Fruit fly (Drosophila melanogaster): ENCODE measurements around the gene CG11555.

Gene CG11555

DNA sequence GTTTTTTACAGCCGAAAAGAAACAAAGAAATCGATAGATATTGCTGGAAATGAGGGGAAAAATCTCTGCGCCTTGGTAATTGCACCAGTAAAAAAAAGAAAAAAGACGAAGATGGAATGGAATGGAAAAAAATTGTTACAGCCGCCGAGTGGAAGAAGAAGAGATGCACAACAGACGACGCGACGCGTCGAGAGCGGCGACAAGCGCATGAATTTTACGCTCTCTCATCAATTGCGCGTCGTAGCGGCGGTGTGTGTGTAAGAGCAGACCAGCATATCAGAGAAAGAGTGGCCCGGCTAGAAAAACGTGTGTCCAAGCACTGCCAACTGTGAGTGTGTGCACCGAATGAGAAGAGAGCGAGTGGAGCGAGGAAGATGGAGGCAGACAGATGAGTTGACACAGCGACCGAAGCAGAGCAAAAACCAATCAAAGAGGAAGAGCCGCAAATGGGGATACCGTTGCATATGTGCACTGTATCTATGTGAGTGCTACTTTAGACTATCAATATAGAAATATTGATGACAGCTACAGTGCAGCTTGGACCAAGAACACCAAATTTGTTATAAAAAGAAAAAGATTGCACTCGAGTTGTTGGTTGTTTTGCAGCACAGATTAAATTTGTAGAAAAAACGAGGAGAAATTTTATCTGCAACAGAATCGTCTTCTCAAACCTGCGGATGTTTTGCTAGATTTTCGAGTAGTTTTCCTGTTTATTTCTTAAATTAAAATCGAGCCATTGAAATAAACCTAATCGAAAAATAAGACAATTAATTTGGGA lies 24.4 kb upstream of the CG11555 start (continued):
- TF ChIP-seq Hr51 (GFP tag; optimal IDR thresholded peaks at IDR 0.05) (no peak), CG12155 (GFP tag; optimal IDR thresholded peaks at IDR 0.05) (peak; percentile 31), Chrac-16 (GFP tag; optimal IDR thresholded peaks at IDR 0.05) (no peak), Fer2 (tag; optimal IDR thresholded peaks at IDR 0.05) (no peak), Ada2b (GFP tag; IDR thresholded peaks at IDR 0.05) (no peak), CG8359 (GFP tag; optimal IDR thresholded peaks at IDR 0.05; ENCODE audit: borderline replicate concordance) (no peak), otp (GFP tag; IDR thresholded peaks at IDR 0.05) (no peak), CG4854 (GFP tag; optimal IDR thresholded peaks at IDR 0.05) (no peak), Lhr (GFP tag; optimal IDR thresholded peaks at IDR 0.05) (no peak), H15 (GFP tag; IDR thresholded peaks at IDR 0.05) (no peak), dmrt11E (tag; optimal IDR thresholded peaks at IDR 0.05) (peak; percentile 5), CG6813 (GFP tag; optimal IDR thresholded peaks at IDR 0.05) (no peak), CG13624 (GFP tag; optimal IDR thresholded peaks at IDR 0.05) (peak; percentile 13), CG32532 (GFP tag; IDR thresholded peaks at IDR 0.05) (peak; percentile 31; the same call in 1 of the 2 replicates), rib (GFP tag; IDR thresholded peaks at IDR 0.05) (no peak), Sry-δ (GFP tag; optimal IDR thresholded peaks at IDR 0.05) (no peak), Hand (GFP tag; optimal IDR thresholded peaks at IDR 0.05) (no peak), CG18764 (GFP tag; optimal IDR thresholded peaks at IDR 0.05) (no peak), pho (GFP tag; optimal IDR thresholded peaks at IDR 0.05) (no peak), CG2678 (tag; optimal IDR thresholded peaks at IDR 0.05) (no peak), CG11456 (GFP tag; IDR thresholded peaks at IDR 0.05) (no peak), jing (GFP tag; optimal IDR thresholded peaks at IDR 0.05) (no peak), CG8924 (tag; optimal IDR thresholded peaks at IDR 0.05) (no peak), Abd-B (GFP tag; optimal IDR thresholded peaks at IDR 0.05) (no peak), CG13296 (GFP tag; optimal IDR thresholded peaks at IDR 0.05) (no peak), CG8944 (GFP tag; optimal IDR thresholded peaks at IDR 0.05) (peak; percentile 10), CG6654 (GFP tag; optimal IDR thresholded peaks at IDR 0.05) (no peak), sqz (GFP tag; optimal IDR thresholded peaks at IDR 0.05) (peak; percentile 68), CG18599 (GFP tag; optimal IDR thresholded peaks at IDR 0.05) (no peak), Usf (GFP tag; optimal IDR thresholded peaks at IDR 0.05) (no peak), Neu2 (GFP tag; optimal IDR thresholded peaks at IDR 0.05; ENCODE audit: borderline replicate concordance) (no peak), CG18011 (GFP tag; optimal IDR thresholded peaks at IDR 0.05) (no peak), CG6254 (GFP tag; optimal IDR thresholded peaks at IDR 0.05) (no peak), BEAF-32 (GFP tag; optimal IDR thresholded peaks at IDR 0.05) (no peak), pan (optimal IDR thresholded peaks at IDR 0.05) (no peak), pan (GFP tag; optimal IDR thresholded peaks at IDR 0.05 in 1 of 2, IDR thresholded peaks at IDR 0.05 in 1 of 2) (peak in 1 of 2 experiments; percentile 43), Bdp1 (GFP tag; optimal IDR thresholded peaks at IDR 0.05) (no peak), caup (GFP tag; optimal IDR thresholded peaks at IDR 0.05; ENCODE audit: severe bottlenecking) (no peak), toy (GFP tag; IDR thresholded peaks at IDR 0.05) (no peak), Nf-YA (GFP tag; IDR thresholded peaks at IDR 0.05) (no peak), CG1792 (GFP tag; optimal IDR thresholded peaks at IDR 0.05) (no peak), fru (optimal IDR thresholded peaks at IDR 0.05) (no peak), tio (GFP tag; optimal IDR thresholded peaks at IDR 0.05) (peak; percentile 13), luna (GFP tag; optimal IDR thresholded peaks at IDR 0.05) (no peak), CG4820 (GFP tag; optimal IDR thresholded peaks at IDR 0.05) (no peak), CG18619 (GFP tag; optimal IDR thresholded peaks at IDR 0.05) (no peak), unc-4 (GFP tag; IDR thresholded peaks at IDR 0.05; ENCODE audit: partially characterized antibody) (no peak; the same call in 1 of the 2 replicates), tup (GFP tag; optimal IDR thresholded peaks at IDR 0.05) (no peak), Max (GFP tag; optimal IDR thresholded peaks at IDR 0.05) (no peak)
